Fruit fly (Drosophila melanogaster): Measurements from ENCODE around the gene Msh6.

The Msh6 gene

DNA sequence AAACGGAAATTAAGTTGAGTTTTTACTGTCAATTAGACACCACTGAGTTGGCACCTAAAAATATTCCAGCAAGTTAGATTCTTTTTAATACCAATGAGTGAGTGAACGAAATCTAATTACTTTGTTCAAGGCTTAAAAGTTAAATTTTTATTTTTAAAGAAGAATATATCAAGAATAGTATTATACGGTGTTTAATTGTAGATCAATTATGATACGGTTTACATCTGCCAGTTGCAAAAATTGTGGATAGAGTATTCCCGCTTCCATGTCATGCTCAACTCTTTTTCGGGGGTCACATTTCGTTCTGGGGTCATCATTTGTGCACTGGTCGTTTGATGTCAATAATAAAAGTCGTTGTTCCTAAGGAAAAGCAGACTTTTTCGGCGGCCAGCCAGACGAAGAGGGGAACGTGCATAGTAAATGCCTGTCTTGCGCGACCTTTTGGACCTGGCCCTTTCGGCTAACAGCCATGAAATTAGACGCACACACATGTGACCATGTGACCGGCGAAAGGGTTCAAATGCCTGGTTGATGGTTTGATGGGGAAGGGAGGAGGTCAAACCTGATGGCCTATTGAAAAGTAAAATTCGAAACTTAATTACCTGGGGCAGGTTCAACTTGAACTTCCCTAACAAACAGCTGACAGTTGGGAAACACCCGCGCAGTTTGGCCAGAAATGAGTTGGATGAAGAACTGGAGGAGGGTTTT is 42.1 kb upstream of the Msh6 start:
- TF ChIP-seq Ets98B (GFP tag; IDR thresholded peaks at IDR 0.05) (no peak), CG9948 (tag; optimal IDR thresholded peaks at IDR 0.05) (no peak), gl (tag; optimal IDR thresholded peaks at IDR 0.05) (no peak)

DNA sequence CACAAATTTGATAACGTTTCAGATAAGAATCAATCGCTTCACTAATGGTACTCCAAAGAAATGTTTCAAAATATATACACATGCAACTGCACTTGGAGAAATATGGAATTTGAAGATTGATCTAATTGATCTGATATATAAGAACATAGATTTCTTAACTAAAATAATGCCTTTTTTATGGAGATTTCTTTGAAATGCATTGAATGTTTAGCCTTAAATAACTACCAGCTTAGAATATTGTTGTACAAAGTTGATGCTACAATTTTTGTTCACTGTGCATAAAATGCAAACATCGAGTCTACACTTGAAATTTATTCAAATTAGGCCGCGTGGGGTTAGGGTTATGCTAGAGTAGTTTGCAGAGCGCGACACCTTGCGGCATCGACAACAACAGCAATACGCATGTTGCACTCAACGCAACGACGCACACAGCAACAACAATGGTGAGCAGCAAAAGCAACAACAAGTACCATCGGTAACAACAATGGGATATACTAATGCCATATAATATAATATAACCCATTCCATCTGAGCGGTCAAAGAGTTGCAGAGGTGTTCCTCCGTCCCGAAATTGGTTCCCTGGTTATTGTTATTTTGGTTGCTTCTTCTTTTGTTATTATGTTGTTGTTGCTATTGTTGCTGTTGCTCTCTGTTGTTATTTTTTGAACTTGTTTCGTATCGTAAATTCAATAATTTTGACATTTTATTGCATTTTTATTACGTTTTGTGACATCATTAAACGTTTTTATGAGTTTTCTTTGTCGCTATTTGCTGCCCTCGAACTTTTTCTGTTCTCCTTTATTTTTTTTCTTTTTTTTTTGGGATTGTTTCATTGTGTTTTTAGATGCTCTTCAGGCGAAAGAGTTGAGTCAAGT is 41.1 kb upstream of the Msh6 start:
- no peak for TF ChIP-seq CG13204 (GFP tag; optimal IDR thresholded peaks at IDR 0.05)
- TF ChIP-seq EcR (GFP tag; optimal IDR thresholded peaks at IDR 0.05): no peak
- TF ChIP-seq CG15710 (tag; optimal IDR thresholded peaks at IDR 0.05): no peak
- TF ChIP-seq rn (GFP tag; IDR thresholded peaks at IDR 0.05): no peak
- no peak for TF ChIP-seq CG10348 (GFP tag; IDR thresholded peaks at IDR 0.05)
- TF ChIP-seq fd96Ca (GFP tag; IDR thresholded peaks at IDR 0.05): no peak
- no peak for TF ChIP-seq CG34367 (tag; optimal IDR thresholded peaks at IDR 0.05)
- TF ChIP-seq CG32121 (GFP tag; IDR thresholded peaks at IDR 0.05): no peak
- no peak for TF ChIP-seq CG14655 (GFP tag; optimal IDR thresholded peaks at IDR 0.05)
- no peak for TF ChIP-seq Ets98B (GFP tag; IDR thresholded peaks at IDR 0.05)
- no peak for TF ChIP-seq CG8301 (tag; optimal IDR thresholded peaks at IDR 0.05)
- TF ChIP-seq gl (tag; optimal IDR thresholded peaks at IDR 0.05): no peak
- no peak for TF ChIP-seq CG4496 (GFP tag; IDR thresholded peaks at IDR 0.05)
- no peak for TF ChIP-seq CG12605 (GFP tag; IDR thresholded peaks at IDR 0.05)
- TF ChIP-seq Pif1B (GFP tag; optimal IDR thresholded peaks at IDR 0.05): no peak

DNA sequence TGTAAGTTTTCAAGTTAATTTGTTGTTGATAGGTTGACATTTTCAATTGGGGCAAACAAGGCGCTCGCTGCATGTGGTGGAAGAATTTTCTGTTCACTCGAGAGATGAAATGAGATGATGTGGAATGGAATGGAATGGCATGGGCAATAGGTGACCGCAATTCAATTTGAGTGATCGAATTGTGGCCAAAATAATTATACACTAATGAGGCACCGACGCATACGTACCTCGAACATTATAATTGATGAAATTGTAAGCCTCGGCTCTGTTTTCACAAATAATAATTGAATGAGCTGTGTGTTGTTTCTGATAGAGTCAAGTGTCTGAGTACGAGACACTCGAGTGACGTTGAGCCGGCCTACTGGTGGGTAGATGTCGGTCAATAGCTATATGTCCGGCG is 39.6 kb upstream of the Msh6 start:
- no peak for TF ChIP-seq EcR (GFP tag; optimal IDR thresholded peaks at IDR 0.05)
- no peak for TF ChIP-seq CG34367 (tag; optimal IDR thresholded peaks at IDR 0.05)
- no peak for TF ChIP-seq Pif1A (GFP tag; optimal IDR thresholded peaks at IDR 0.05)
- no peak for TF ChIP-seq gl (tag; optimal IDR thresholded peaks at IDR 0.05)

DNA sequence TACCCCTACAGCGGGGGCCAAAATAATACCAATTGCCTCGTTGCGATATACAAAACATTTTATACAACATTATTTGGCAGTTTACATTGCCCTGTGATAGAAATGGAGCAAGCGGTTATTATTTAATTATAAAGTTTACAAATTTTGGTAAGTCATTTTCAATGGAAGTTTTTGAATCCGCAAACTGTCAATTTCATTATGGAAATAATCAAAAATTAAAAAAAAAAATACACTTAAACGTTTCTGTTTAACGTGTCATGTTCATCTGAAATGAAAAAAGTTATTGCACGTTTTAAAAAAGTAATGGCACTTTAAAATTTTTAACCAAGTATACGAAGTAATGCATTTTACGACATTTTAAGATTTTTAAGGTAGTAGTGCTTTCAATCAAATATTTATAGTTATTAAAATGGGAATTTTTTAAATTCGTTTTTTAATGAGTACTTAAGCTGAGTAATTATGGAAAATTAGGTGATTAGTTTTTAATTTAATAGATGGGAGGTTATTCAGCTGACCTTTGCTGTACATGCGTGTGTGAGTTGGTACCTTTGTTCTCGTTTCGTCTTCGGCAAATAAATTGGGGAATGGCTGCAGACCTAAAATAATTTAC is 38.5 kb upstream of the Msh6 start:
- TF ChIP-seq Pif1A (GFP tag; optimal IDR thresholded peaks at IDR 0.05): no peak
- no peak for TF ChIP-seq CG8301 (tag; optimal IDR thresholded peaks at IDR 0.05)
- TF ChIP-seq CG15710 (tag; optimal IDR thresholded peaks at IDR 0.05): no peak
- TF ChIP-seq CG32121 (GFP tag; IDR thresholded peaks at IDR 0.05): no peak
- no peak for TF ChIP-seq CG12605 (GFP tag; IDR thresholded peaks at IDR 0.05)
- TF ChIP-seq CG9948 (tag; optimal IDR thresholded peaks at IDR 0.05): no peak
- TF ChIP-seq D1 (tag; optimal IDR thresholded peaks at IDR 0.05): no peak
- no peak for TF ChIP-seq EcR (GFP tag; optimal IDR thresholded peaks at IDR 0.05)
- no peak for TF ChIP-seq gl (tag; optimal IDR thresholded peaks at IDR 0.05)
- no peak for TF ChIP-seq rn (GFP tag; IDR thresholded peaks at IDR 0.05)
- TF ChIP-seq CG34367 (tag; optimal IDR thresholded peaks at IDR 0.05): no peak
- no peak for TF ChIP-seq CG13204 (GFP tag; optimal IDR thresholded peaks at IDR 0.05)
- no peak for TF ChIP-seq CG10348 (GFP tag; IDR thresholded peaks at IDR 0.05)
- TF ChIP-seq Snoo (tag; optimal IDR thresholded peaks at IDR 0.05): no peak
- TF ChIP-seq fd96Ca (GFP tag; IDR thresholded peaks at IDR 0.05): no peak
- TF ChIP-seq CG8159 (tag; optimal IDR thresholded peaks at IDR 0.05): no peak

DNA sequence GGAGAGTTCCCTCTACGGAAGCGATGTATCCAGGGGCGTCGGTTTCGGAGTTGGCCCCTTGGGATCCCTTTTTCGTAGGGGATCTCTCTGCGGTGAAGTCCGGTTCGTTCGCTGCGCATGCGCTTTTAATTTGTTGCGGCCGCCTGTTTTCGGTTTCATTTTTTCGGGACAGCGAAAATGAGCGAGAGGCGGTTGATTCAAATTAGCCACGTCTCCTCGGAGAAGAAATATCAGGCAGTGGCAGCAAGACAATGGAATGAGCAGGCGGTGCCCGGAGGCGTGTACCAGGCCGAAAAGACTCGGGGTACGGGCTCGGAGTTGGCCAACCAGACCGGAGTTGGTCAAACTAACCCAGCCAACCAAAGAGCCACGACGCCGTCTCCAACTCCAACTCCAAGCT is 37.8 kb upstream of the Msh6 start:
- no peak for TF ChIP-seq CG4496 (GFP tag; IDR thresholded peaks at IDR 0.05)
- TF ChIP-seq CG14655 (GFP tag; optimal IDR thresholded peaks at IDR 0.05): no peak
- TF ChIP-seq CG34367 (tag; optimal IDR thresholded peaks at IDR 0.05): no peak
- TF ChIP-seq CG32121 (GFP tag; IDR thresholded peaks at IDR 0.05): no peak
- TF ChIP-seq D1 (tag; optimal IDR thresholded peaks at IDR 0.05): no peak
- TF ChIP-seq CG17806 (tag; optimal IDR thresholded peaks at IDR 0.05): no peak
- no peak for TF ChIP-seq gl (tag; optimal IDR thresholded peaks at IDR 0.05)
- no peak for TF ChIP-seq CG8301 (tag; optimal IDR thresholded peaks at IDR 0.05)
- no peak for TF ChIP-seq fd96Ca (GFP tag; IDR thresholded peaks at IDR 0.05)
- no peak for TF ChIP-seq Pif1B (GFP tag; optimal IDR thresholded peaks at IDR 0.05)
- no peak for TF ChIP-seq Pif1A (GFP tag; optimal IDR thresholded peaks at IDR 0.05)
- TF ChIP-seq rn (GFP tag; IDR thresholded peaks at IDR 0.05): no peak
- TF ChIP-seq CG8159 (tag; optimal IDR thresholded peaks at IDR 0.05): no peak
- no peak for TF ChIP-seq CG9948 (tag; optimal IDR thresholded peaks at IDR 0.05)
- no peak for TF ChIP-seq Ets98B (GFP tag; IDR thresholded peaks at IDR 0.05)
- no peak for TF ChIP-seq EcR (GFP tag; optimal IDR thresholded peaks at IDR 0.05)
- no peak for TF ChIP-seq CG15710 (tag; optimal IDR thresholded peaks at IDR 0.05)
- TF ChIP-seq CG13204 (GFP tag; optimal IDR thresholded peaks at IDR 0.05): no peak

DNA sequence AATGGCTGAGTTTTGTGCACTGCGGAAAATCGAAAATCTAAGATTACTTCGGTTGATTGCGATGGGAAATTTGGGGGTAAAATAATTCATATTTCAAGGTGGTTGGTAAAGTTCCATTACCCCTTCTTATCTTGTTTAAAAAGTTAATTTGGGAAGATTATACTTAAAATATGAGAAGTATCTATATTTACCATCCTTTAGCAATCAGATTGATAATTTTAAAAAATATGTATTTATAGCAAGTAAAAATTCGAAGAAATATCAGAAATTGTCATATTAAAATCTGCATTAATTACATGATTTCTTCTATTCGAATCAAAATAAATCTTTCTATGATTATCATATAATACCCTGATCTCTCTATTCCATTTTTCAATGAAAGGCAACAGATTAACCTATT is 37.2 kb upstream of the Msh6 start:
- TF ChIP-seq CG4496 (GFP tag; IDR thresholded peaks at IDR 0.05) (no peak), Ets98B (GFP tag; IDR thresholded peaks at IDR 0.05) (no peak), CG15710 (tag; optimal IDR thresholded peaks at IDR 0.05) (no peak), CG17806 (tag; optimal IDR thresholded peaks at IDR 0.05) (no peak), EcR (GFP tag; optimal IDR thresholded peaks at IDR 0.05) (no peak), CG10348 (GFP tag; IDR thresholded peaks at IDR 0.05) (no peak), CG34367 (tag; optimal IDR thresholded peaks at IDR 0.05) (no peak), CG14655 (GFP tag; optimal IDR thresholded peaks at IDR 0.05) (no peak), D1 (tag; optimal IDR thresholded peaks at IDR 0.05) (no peak), CG8301 (tag; optimal IDR thresholded peaks at IDR 0.05) (no peak), Pif1A (GFP tag; optimal IDR thresholded peaks at IDR 0.05) (no peak), CG8159 (tag; optimal IDR thresholded peaks at IDR 0.05) (no peak), Snoo (tag; optimal IDR thresholded peaks at IDR 0.05) (no peak), Pif1B (GFP tag; optimal IDR thresholded peaks at IDR 0.05) (no peak), fd96Ca (GFP tag; IDR thresholded peaks at IDR 0.05) (no peak), CG13204 (GFP tag; optimal IDR thresholded peaks at IDR 0.05) (no peak), CG12605 (GFP tag; IDR thresholded peaks at IDR 0.05) (no peak)

Data from whole organism, pupa.